Fruit fly (Drosophila melanogaster) whole organism, wandering third instar larva: ENCODE data around the gene CG10274.

Experiments
- Abd-B ChIP-seq: fragments of >200 bp; optimal IDR thresholded peaks from 2 replicates; lab custom pipeline; 2017; ENCODE audit warnings: missing biosample characterization, missing genetic modification characterization
- CG32264 ChIP-seq: fragments of 200-800 bp; sonication (Bioruptor generic); optimal IDR thresholded peaks from 2 replicates; lab custom pipeline; 2016; ENCODE audit warnings: missing biosample characterization, missing genetic modification characterization
- CG9705 ChIP-seq: fragments of 200-800 bp; sonication (Bioruptor generic); optimal IDR thresholded peaks from 2 replicates; lab custom pipeline; 2018; ENCODE audit warnings: missing biosample characterization, mild to moderate bottlenecking, missing genetic modification characterization
- CrebA ChIP-seq: fragments of 200-800 bp; sonication (Bioruptor generic); optimal IDR thresholded peaks from 2 replicates; lab custom pipeline; 2016; ENCODE audit warnings: missing biosample characterization, mild to moderate bottlenecking, missing genetic modification characterization, borderline replicate concordance
- Dfd ChIP-seq: fragments of >200 bp; optimal IDR thresholded peaks from 2 replicates; lab custom pipeline; 2017; ENCODE audit warnings: missing biosample characterization, missing genetic modification characterization
- Dif ChIP-seq: fragments of 200-275, 200-300 bp; sonication (Bioruptor generic); optimal IDR thresholded peaks from 2 replicates; lab custom pipeline; 2018; ENCODE audit warnings: missing biosample characterization, missing genetic modification characterization; ENCODE audit not compliant: partially characterized antibody
- GATAd ChIP-seq: sonication (Bioruptor generic); optimal IDR thresholded peaks from 2 replicates; lab custom pipeline; 2016; ENCODE audit warnings: missing biosample characterization, missing genetic modification characterization
- HLH106 ChIP-seq: fragments of 200-800 bp; optimal IDR thresholded peaks from 3 replicates; lab custom pipeline; 2019; ENCODE audit warnings: missing biosample characterization, mild to moderate bottlenecking, missing genetic modification characterization, moderate library complexity
- Hnf4 ChIP-seq: fragments of 200-800 bp; sonication (Bioruptor generic); optimal IDR thresholded peaks from 2 replicates; lab custom pipeline; 2016; ENCODE audit warnings: missing biosample characterization, mild to moderate bottlenecking, missing genetic modification characterization
- Hr78 ChIP-seq: fragments of >200 bp; optimal IDR thresholded peaks from 2 replicates; lab custom pipeline; 2017; ENCODE audit warnings: missing biosample characterization, missing genetic modification characterization
- Hr83 ChIP-seq: fragments of 200-300 bp; sonication (Bioruptor generic); optimal IDR thresholded peaks from 2 replicates; lab custom pipeline; 2016; ENCODE audit warnings: missing biosample characterization, mild to moderate bottlenecking, missing genetic modification characterization, moderate library complexity; ENCODE audit not compliant: poor library complexity, severe bottlenecking
- Jra ChIP-seq: sonication (Bioruptor generic); optimal IDR thresholded peaks from 2 replicates; lab custom pipeline; 2016; ENCODE audit warnings: missing biosample characterization, missing genetic modification characterization
- Mio ChIP-seq: sonication (Bioruptor generic); optimal IDR thresholded peaks from 2 replicates; lab custom pipeline; 2016; ENCODE audit warnings: missing biosample characterization, missing genetic modification characterization
- Myc ChIP-seq: fragments of >200 bp; optimal IDR thresholded peaks from 2 replicates; lab custom pipeline; 2017
- N ChIP-seq: fragments of >200 bp; optimal IDR thresholded peaks from 2 replicates; lab custom pipeline; 2018; ENCODE audit warnings: missing biosample characterization, missing external identifiers, missing genetic modification characterization
- Rel ChIP-seq, 2 experiments: fragments of 200-800 bp; sonication (Bioruptor generic) in 1 of 2; optimal IDR thresholded peaks; 2 replicates in 1 of 2; 3 replicates in 1 of 2; lab custom pipeline; 2016 to 2019; ENCODE audit warnings: mild to moderate bottlenecking in 2 of 2, missing biosample characterization in 2 of 2, missing genetic modification characterization in 2 of 2, moderate library complexity in 1 of 2
- Sp1 ChIP-seq: fragments of 200-800 bp; sonication (Bioruptor generic); optimal IDR thresholded peaks from 3 replicates; lab custom pipeline; 2019; ENCODE audit warnings: missing biosample characterization, mild to moderate bottlenecking, missing genetic modification characterization, moderate library complexity
- Vsx2 ChIP-seq: fragments of 200-300, 225-300 bp; sonication (Bioruptor generic); optimal IDR thresholded peaks from 2 replicates; lab custom pipeline; 2018; ENCODE audit warnings: missing biosample characterization, missing genetic modification characterization; ENCODE audit not compliant: partially characterized antibody
- dl ChIP-seq, 2 experiments: fragments of 175-275, 200-275 bp in 1 of 2; fragments of 200-275 bp in 1 of 2; sonication (Bioruptor generic); optimal IDR thresholded peaks; lab custom pipeline; 2018; ENCODE audit warnings: mild to moderate bottlenecking in 2 of 2, missing biosample characterization in 2 of 2, missing genetic modification characterization in 2 of 2, moderate library complexity in 2 of 2; ENCODE audit not compliant: partially characterized antibody in 2 of 2, insufficient read depth in 1 of 2
- dmrt93B ChIP-seq: fragments of 200-800 bp; sonication (Bioruptor generic); optimal IDR thresholded peaks from 2 replicates; lab custom pipeline; 2018; ENCODE audit warnings: missing biosample characterization, mild to moderate bottlenecking, missing genetic modification characterization
- ey ChIP-seq: fragments of 200-800 bp; sonication (Bioruptor generic); optimal IDR thresholded peaks from 2 replicates; lab custom pipeline; 2016; ENCODE audit warnings: missing biosample characterization, missing genetic modification characterization
- foxo ChIP-seq, 2 experiments: fragments of 200-800 bp; sonication (Bioruptor generic); optimal IDR thresholded peaks; 2 replicates in 1 of 2; 3 replicates in 1 of 2; lab custom pipeline; 2016 to 2017; ENCODE audit warnings: missing biosample characterization in 2 of 2, missing genetic modification characterization in 2 of 2
- fru ChIP-seq: fragments of 200-800 bp; sonication (Bioruptor generic); optimal IDR thresholded peaks from 3 replicates; lab custom pipeline; 2016; ENCODE audit warnings: missing biosample characterization, mild to moderate bottlenecking, missing genetic modification characterization
- h ChIP-seq: fragments of 200-800 bp; sonication (Bioruptor generic); optimal IDR thresholded peaks from 3 replicates; lab custom pipeline; 2016; ENCODE audit warnings: missing biosample characterization, mild to moderate bottlenecking, missing genetic modification characterization
- jim ChIP-seq: fragments of 175-275, 200-325 bp; sonication (Bioruptor generic); optimal IDR thresholded peaks from 2 replicates; lab custom pipeline; 2016; ENCODE audit warnings: missing biosample characterization, mild to moderate bottlenecking, missing genetic modification characterization
- pan ChIP-seq: fragments of >200 bp; optimal IDR thresholded peaks from 2 replicates; lab custom pipeline; 2017
- rgr ChIP-seq: fragments of 200-800 bp; sonication (Bioruptor generic); optimal IDR thresholded peaks from 3 replicates; lab custom pipeline; 2016; ENCODE audit warnings: missing biosample characterization, mild to moderate bottlenecking, missing genetic modification characterization
- sage ChIP-seq: fragments of 200-800 bp; sonication (Bioruptor generic); optimal IDR thresholded peaks from 2 replicates; lab custom pipeline; 2016; ENCODE audit warnings: missing biosample characterization, mild to moderate bottlenecking, missing genetic modification characterization
- sv ChIP-seq: fragments of 200-800 bp; sonication (Bioruptor generic); optimal IDR thresholded peaks from 3 replicates; lab custom pipeline; 2016; ENCODE audit warnings: missing biosample characterization, missing genetic modification characterization
- tai ChIP-seq: sonication (Bioruptor generic); optimal IDR thresholded peaks from 2 replicates; lab custom pipeline; 2016; ENCODE audit warnings: missing biosample characterization, missing genetic modification characterization
- usp ChIP-seq: fragments of >200 bp; optimal IDR thresholded peaks from 2 replicates; lab custom pipeline; 2017; ENCODE audit warnings: missing biosample characterization, missing genetic modification characterization
- woc ChIP-seq: sonication (Bioruptor generic); optimal IDR thresholded peaks from 2 replicates; lab custom pipeline; 2016; ENCODE audit warnings: missing biosample characterization, mild to moderate bottlenecking, missing genetic modification characterization

The CG10274 gene

dm6 chr3L:6136691-6137090, 44.9 kb downstream of the CG10274 start, which contains the start of gene Lcp65Af:
TSS of gene Lcp65Af (minus strand) at chr3L:6136791.
- TF ChIP-seq sv, result no peak
- TF ChIP-seq GATAd (GFP tag; lab: Kevin White, UChicago), result no peak
- TF ChIP-seq sage (GFP tag; lab: Kevin White, UChicago), result no peak
- TF ChIP-seq N (GFP tag; lab: Kevin White, UChicago), result no peak
- TF ChIP-seq CG32264 (GFP tag; lab: Kevin White, UChicago), result no peak
- no peak for TF ChIP-seq Myc (lab: Kevin White, UChicago)
- TF ChIP-seq Hr83 (GFP tag; lab: Kevin White, UChicago), result no peak
- TF ChIP-seq Mio (GFP tag; lab: Kevin White, UChicago), result no peak
- no peak for TF ChIP-seq Rel (GFP tag; optimal IDR thresholded peaks at IDR 0.05; lab: Kevin White, UChicago)
- no peak for TF ChIP-seq Rel (tag; optimal IDR thresholded peaks at IDR 0.05; lab: Kevin White, UChicago)
- no peak for TF ChIP-seq Dfd (GFP tag; lab: Kevin White, UChicago)
- TF ChIP-seq Abd-B, result no peak
- TF ChIP-seq HLH106 (tag; lab: Kevin White, UChicago), result no peak
- TF ChIP-seq fru (GFP tag; lab: Kevin White, UChicago), result no peak
- TF ChIP-seq foxo (GFP tag; optimal IDR thresholded peaks at IDR 0.05; lab: Kevin White, UChicago), result no peak
- no peak for TF ChIP-seq jim
- TF ChIP-seq tai (GFP tag; lab: Kevin White, UChicago), result no peak
- TF ChIP-seq usp (GFP tag; lab: Kevin White, UChicago), result no peak
- TF ChIP-seq Hnf4, result no peak
- TF ChIP-seq rgr (GFP tag; lab: Kevin White, UChicago), result no peak
- TF ChIP-seq, all 38 proteins: peak for 0

- TF ChIP-seq sage (GFP tag; lab: Kevin White, UChicago) (no peak), Abd-B (no peak), dmrt93B (GFP tag; lab: Kevin White, UChicago) (no peak), Myc (lab: Kevin White, UChicago) (no peak), Vsx2 (GFP tag; lab: Kevin White, UChicago) (no peak), usp (GFP tag; lab: Kevin White, UChicago) (no peak), foxo (GFP tag; optimal IDR thresholded peaks at IDR 0.05; lab: Kevin White, UChicago) (no peak), Sp1 (GFP tag; lab: Kevin White, UChicago) (no peak), Jra (GFP tag; lab: Kevin White, UChicago) (no peak), fru (GFP tag; lab: Kevin White, UChicago) (no peak), tai (GFP tag; lab: Kevin White, UChicago) (no peak), GATAd (GFP tag; lab: Kevin White, UChicago) (no peak), CrebA (no peak), Dif (GFP tag; lab: Kevin White, UChicago) (no peak), Dfd (GFP tag; lab: Kevin White, UChicago) (no peak), pan (no peak), N (GFP tag; lab: Kevin White, UChicago) (no peak)
Observed at dm6 chr3L:6135174-6135573, 46.5 kb downstream of the CG10274 start, which contains the start of gene Lcp65Ag1. TSS of gene Lcp65Ag1 (minus strand) at chr3L:6135274.

dm6 chr3L:6133546-6133945, 48.1 kb downstream of the CG10274 start, which contains the start of gene Lcp65Ag2:
TSS of gene Lcp65Ag2 (minus strand) at chr3L:6133593.
- no peak for TF ChIP-seq Vsx2 (GFP tag; lab: Kevin White, UChicago)
- no peak for TF ChIP-seq Rel (GFP tag; optimal IDR thresholded peaks at IDR 0.05; lab: Kevin White, UChicago)
- TF ChIP-seq Rel (tag; optimal IDR thresholded peaks at IDR 0.05; lab: Kevin White, UChicago), result no peak
- no peak for TF ChIP-seq woc (GFP tag; lab: Kevin White, UChicago)
- no peak for TF ChIP-seq tai (GFP tag; lab: Kevin White, UChicago)
- TF ChIP-seq ey (GFP tag; lab: Kevin White, UChicago), result no peak
- TF ChIP-seq dmrt93B (GFP tag; lab: Kevin White, UChicago), result no peak
- no peak for TF ChIP-seq Hr83 (GFP tag; lab: Kevin White, UChicago)
- TF ChIP-seq sv, result no peak
- TF ChIP-seq CrebA, result no peak
- TF ChIP-seq, all 38 proteins: peak for 0

dm6 chr3L:6132009-6132408, 49.6 kb downstream of the CG10274 start, which contains the start of gene Cpr65Au:
TSS of gene Cpr65Au (minus strand) at chr3L:6132109.
- TF ChIP-seq Mio (GFP tag; lab: Kevin White, UChicago) (no peak), sv (no peak), CG32264 (GFP tag; lab: Kevin White, UChicago) (no peak), dmrt93B (GFP tag; lab: Kevin White, UChicago) (no peak), CG9705 (GFP tag; lab: Kevin White, UChicago) (no peak), Hr78 (no peak), Abd-B (no peak), h (GFP tag; lab: Kevin White, UChicago) (no peak), woc (GFP tag; lab: Kevin White, UChicago) (no peak), Rel (GFP tag; optimal IDR thresholded peaks at IDR 0.05; lab: Kevin White, UChicago) (no peak), Rel (tag; optimal IDR thresholded peaks at IDR 0.05; lab: Kevin White, UChicago) (no peak), HLH106 (tag; lab: Kevin White, UChicago) (no peak), Dif (GFP tag; lab: Kevin White, UChicago) (no peak), dl (GFP tag; optimal IDR thresholded peaks at IDR 0.05; lab: Kevin White, UChicago; ENCODE audit: insufficient read depth in 1 of 2, partially characterized antibody in 2 of 2) (no peak)
- TF ChIP-seq, all 38 proteins: peak for 0
